Fruit fly (Drosophila melanogaster) whole organism, wandering third instar larva: ENCODE data around the gene CG6144.

Source experiments
- Hr78 ChIP-seq: fragments of >200 bp; optimal IDR thresholded peaks from 2 replicates; lab custom pipeline; 2017; ENCODE audit warnings: missing biosample characterization, missing genetic modification characterization
- OdsH ChIP-seq: fragments of 200-800 bp; sonication (Bioruptor generic); optimal IDR thresholded peaks from 2 replicates; lab custom pipeline; 2016; ENCODE audit warnings: missing biosample characterization, mild to moderate bottlenecking, missing genetic modification characterization
- dmrt93B ChIP-seq: fragments of 200-800 bp; sonication (Bioruptor generic); optimal IDR thresholded peaks from 2 replicates; lab custom pipeline; 2018; ENCODE audit warnings: missing biosample characterization, mild to moderate bottlenecking, missing genetic modification characterization
- fru ChIP-seq: fragments of 200-800 bp; sonication (Bioruptor generic); optimal IDR thresholded peaks from 3 replicates; lab custom pipeline; 2016; ENCODE audit warnings: missing biosample characterization, mild to moderate bottlenecking, missing genetic modification characterization

dm6 chr2L:10526953-10527584 is 38.6 kb downstream of the CG6144 start, which contains the start of gene Lip4:
- peak; percentile 11 for TF ChIP-seq dmrt93B (GFP tag; lab: Kevin White, UChicago)
- TF ChIP-seq fru (GFP tag; lab: Kevin White, UChicago) = peak; percentile 63
- no peak for TF ChIP-seq Hr78
- peak; percentile 46 for TF ChIP-seq OdsH (GFP tag; lab: Kevin White, UChicago)
